Worm (Caenorhabditis elegans): ENCODE results near the gene C24A3.1.

DNA sequence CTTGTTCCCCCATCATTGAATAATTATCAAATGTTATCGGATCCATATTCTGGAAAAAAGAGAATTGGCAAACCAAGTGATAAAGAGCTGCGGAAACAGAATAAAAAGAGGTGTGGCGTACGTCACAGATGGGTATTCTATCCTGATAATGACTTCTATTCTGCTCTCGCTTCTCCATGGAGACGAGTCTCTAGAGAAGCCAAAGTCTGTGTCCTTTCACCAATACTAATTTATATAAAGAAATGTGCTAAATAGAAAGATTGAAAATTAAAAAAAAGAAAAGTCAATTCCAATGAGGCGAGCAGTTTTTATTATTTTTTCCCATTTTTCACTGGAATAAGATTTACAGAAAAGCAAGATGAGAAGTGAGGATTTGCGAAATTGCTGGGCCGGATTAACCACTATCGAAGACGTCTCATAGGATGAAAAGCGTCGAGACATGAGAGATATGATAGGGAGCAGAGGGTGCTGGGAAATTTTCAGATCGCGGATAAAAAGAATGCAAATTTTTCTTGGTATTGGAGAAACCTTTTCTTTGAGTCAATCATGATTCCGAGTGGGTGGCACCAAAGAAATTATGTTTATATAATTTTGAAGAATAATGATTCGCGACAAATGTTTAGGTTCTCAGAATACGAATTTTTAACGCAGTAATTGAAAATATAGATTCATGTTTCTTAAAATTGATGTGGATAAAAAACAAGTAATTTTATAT, 37.6 kb upstream of the C24A3.1 start, which contains the start of gene aexr-3:
- TF ChIP-seq Y22D7AL.16 (tag; optimal IDR thresholded peaks at IDR 0.05) (no peak), ama-1 (optimal IDR thresholded peaks at IDR 0.05) (no peak), nhr-232 (tag; optimal IDR thresholded peaks at IDR 0.05) (no peak), zip-5 (tag; optimal IDR thresholded peaks at IDR 0.05) (no peak), pha-4 (tag; optimal IDR thresholded peaks at IDR 0.05) (no peak), fkh-10 (GFP tag; optimal IDR thresholded peaks at IDR 0.05) (no peak), pag-3 (tag; optimal IDR thresholded peaks at IDR 0.05; ENCODE audit: borderline replicate concordance) (no peak), ref-2 (tag; optimal IDR thresholded peaks at IDR 0.05) (no peak), ztf-16 (tag; optimal IDR thresholded peaks at IDR 0.05) (no peak)
